Worm (Caenorhabditis elegans) whole organism, midembryonic: Measurements from ENCODE around the gene C43D7.4.

ENCODE experiments used
- T22C8.4 ChIP-seq: fragments of 200-800 bp; sonication (Bioruptor generic); IDR thresholded peaks from 2 replicates; pipeline ENCODE4 v1.3.6; 2022; ENCODE audit warnings: missing genetic modification characterization, missing compliant biosample characterization
- tab-1 ChIP-seq: fragments of 200-800 bp; sonication (Bioruptor generic); IDR thresholded peaks from 2 replicates; pipeline ENCODE4 v1.3.6; 2022; ENCODE audit warnings: missing genetic modification characterization, missing compliant biosample characterization

DNA sequence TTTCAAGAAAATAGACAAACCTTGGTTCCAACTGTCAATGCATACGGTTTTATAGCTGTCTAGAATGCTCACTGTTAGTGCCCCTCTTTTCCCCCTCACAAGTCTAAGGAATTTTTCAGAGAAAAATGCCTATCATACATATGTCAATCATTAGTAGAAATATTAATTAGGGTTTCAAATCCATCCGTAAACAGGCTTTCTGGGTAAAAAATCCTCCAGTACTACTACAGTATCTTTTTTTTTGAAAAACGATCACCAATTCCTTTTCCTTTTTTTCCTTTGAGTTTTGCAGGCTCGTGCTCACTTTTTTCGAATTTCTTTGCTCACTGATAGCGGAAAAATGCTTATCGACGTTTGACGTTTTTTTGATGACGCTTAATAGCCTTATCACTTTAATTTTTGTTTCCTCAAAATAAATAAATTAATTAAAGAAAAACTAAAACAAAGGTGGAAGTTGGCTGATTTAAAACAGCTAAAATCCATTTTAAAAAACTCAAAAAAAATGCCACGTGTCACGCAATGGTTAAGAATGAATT, 2.8 kb downstream of the C43D7.4 start, which contains the start of gene C43D7.7:
- TF ChIP-seq T22C8.4 (GFP tag; lab: Robert Waterston, UW) = no peak
- TF ChIP-seq tab-1 (GFP tag; lab: Robert Waterston, UW) = no peak
